Worm (Caenorhabditis elegans) whole organism, L4 larva: ENCODE measurements around the gene unc-47.
"Not testable (repeated sequence)": the region's sequence is repeated elsewhere in the genome, so short reads cannot be mapped to it uniquely, and the experiment has no call there.

Experiments
- R02D3.7 ChIP-seq: fragments of 150-350 bp; sonication (generic microtip); optimal IDR thresholded peaks from 3 replicates; lab custom pipeline; 2014; ENCODE audit warnings: missing biosample characterization, missing genetic modification characterization
- ama-1 ChIP-seq: fragments of 150-350 bp; optimal IDR thresholded peaks from 2 replicates; lab custom pipeline; 2014; ENCODE audit warnings: inconsistent platforms, mixed read lengths
- egl-27 ChIP-seq: sonication (generic microtip); optimal IDR thresholded peaks from 3 replicates; lab custom pipeline; 2017; ENCODE audit warnings: missing biosample characterization, missing genetic modification reagents, missing genetic modification characterization
- jun-1 ChIP-seq: fragments of 150-350 bp; optimal IDR thresholded peaks from 2 replicates; lab custom pipeline; 2014; ENCODE audit warnings: missing biosample characterization, missing genetic modification reagents, missing genetic modification characterization
- lin-13 ChIP-seq: fragments of 150-350 bp; optimal IDR thresholded peaks from 2 replicates; lab custom pipeline; 2014; ENCODE audit warnings: missing biosample characterization, missing genetic modification reagents, missing genetic modification characterization
- nhr-11 ChIP-seq: fragments of 150-350 bp; optimal IDR thresholded peaks from 2 replicates; lab custom pipeline; 2014; ENCODE audit warnings: missing biosample characterization, missing genetic modification characterization
- nhr-25 ChIP-seq: sonication (generic microtip); optimal IDR thresholded peaks from 2 replicates; lab custom pipeline; 2017; ENCODE audit warnings: missing genetic modification characterization, mild to moderate bottlenecking, missing compliant biosample characterization, antibody characterized with exemption, moderate library complexity, borderline replicate concordance; ENCODE audit not compliant: insufficient read depth
- nhr-76 ChIP-seq: fragments of 150-350 bp; optimal IDR thresholded peaks from 2 replicates; lab custom pipeline; 2014; ENCODE audit warnings: missing biosample characterization, missing genetic modification characterization
- nhr-77 ChIP-seq: fragments of 150-350 bp; optimal IDR thresholded peaks from 2 replicates; lab custom pipeline; 2014; ENCODE audit warnings: missing biosample characterization, missing genetic modification characterization
- set-16 ChIP-seq: fragments of 200-800 bp; sonication (Bioruptor generic); IDR thresholded peaks from 2 replicates; pipeline ENCODE4 v1.3.6; 2022; ENCODE audit warnings: missing genetic modification reagents, missing genetic modification characterization, missing compliant biosample characterization
- snpc-4 ChIP-seq: fragments of 150-350 bp; optimal IDR thresholded peaks from 2 replicates; lab custom pipeline; 2014; ENCODE audit warnings: missing biosample characterization, missing genetic modification characterization
- ztf-11 ChIP-seq: fragments of 150-350 bp; optimal IDR thresholded peaks from 2 replicates; lab custom pipeline; 2014; ENCODE audit warnings: missing biosample characterization, missing genetic modification characterization

ce11 chrIII:10221860-10222259 is 35.8 kb upstream of the unc-47 start, which contains the start of gene Y70G10A.4:
- not testable (repeated sequence) for TF ChIP-seq ama-1 (lab: Kevin White, UChicago); nhr-76 (tag; lab: Kevin White, UChicago); lin-13 (GFP tag; lab: Kevin White, UChicago); nhr-11; nhr-25 (tag; lab: Kevin White, UChicago); ztf-11; snpc-4 (tag; lab: Kevin White, UChicago); nhr-77 (tag; lab: Kevin White, UChicago); R02D3.7 (tag; lab: Kevin White, UChicago); set-16 (GFP tag; lab: Robert Waterston, UW); egl-27 (tag; lab: Kevin White, UChicago); jun-1
